Fruit fly (Drosophila melanogaster): Measurements from ENCODE around the gene frc.

Gene frc

DNA sequence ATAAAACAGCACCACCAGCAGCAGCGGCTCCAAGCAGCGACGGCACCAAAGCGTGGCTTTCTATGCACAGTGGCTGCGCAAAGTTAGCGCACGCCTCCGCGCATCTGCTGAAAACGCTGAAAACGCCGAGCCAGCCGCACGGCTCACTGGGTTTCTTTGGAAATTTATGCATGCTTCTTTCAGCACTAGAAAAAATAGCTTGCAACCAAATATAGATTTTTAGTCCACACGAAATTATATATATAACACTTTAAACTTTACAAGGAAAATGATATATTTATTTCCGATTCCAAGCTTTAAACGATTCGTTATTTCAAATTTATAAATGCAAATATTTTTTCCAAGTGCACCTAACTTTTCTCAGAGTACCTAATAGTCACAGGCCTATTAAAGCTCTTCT lies 28.3 kb downstream of the frc start (continued):
- TF ChIP-seq B-H2 (GFP tag; optimal IDR thresholded peaks at IDR 0.05) (no peak), CG11247 (GFP tag; IDR thresholded peaks at IDR 0.05) (no peak), chn (GFP tag; optimal IDR thresholded peaks at IDR 0.05) (peak; percentile 4), CG1832 (GFP tag; optimal IDR thresholded peaks at IDR 0.05) (no peak), CG8944 (GFP tag; optimal IDR thresholded peaks at IDR 0.05) (peak; percentile 20), CG7357 (GFP tag; IDR thresholded peaks at IDR 0.05) (no peak), CG4360 (GFP tag; IDR thresholded peaks at IDR 0.05) (no peak), CG13424 (tag; optimal IDR thresholded peaks at IDR 0.05) (peak; percentile 45), HLH3B (GFP tag; IDR thresholded peaks at IDR 0.05) (peak; percentile 51), ewg (GFP tag; optimal IDR thresholded peaks at IDR 0.05) (peak; percentile 14), cas (GFP tag; IDR thresholded peaks at IDR 0.05) (no peak), hbn (GFP tag; IDR thresholded peaks at IDR 0.05; ENCODE audit: partially characterized antibody) (no peak), CG7556 (GFP tag; optimal IDR thresholded peaks at IDR 0.05) (peak; percentile 52), CG6791 (GFP tag; IDR thresholded peaks at IDR 0.05; ENCODE audit: partially characterized antibody) (no peak), Antp (GFP tag; optimal IDR thresholded peaks at IDR 0.05) (peak; percentile 20), seq (GFP tag; IDR thresholded peaks at IDR 0.05) (0 out of 2 replicates have a peak, but pooled peaks have one; percentile 18), pb (GFP tag; optimal IDR thresholded peaks at IDR 0.05) (no peak), CG17568 (GFP tag; optimal IDR thresholded peaks at IDR 0.05) (no peak), CG15269 (tag; optimal IDR thresholded peaks at IDR 0.05) (peak; percentile 54), CG10565 (GFP tag; optimal IDR thresholded peaks at IDR 0.05) (no peak), Fer1 (GFP tag; optimal IDR thresholded peaks at IDR 0.05) (peak; percentile 17), lilli (GFP tag; optimal IDR thresholded peaks at IDR 0.05) (peak; percentile 17), Usf (GFP tag; optimal IDR thresholded peaks at IDR 0.05) (no peak), CG2202 (tag; optimal IDR thresholded peaks at IDR 0.05) (peak; percentile 27), CG14441 (GFP tag; IDR thresholded peaks at IDR 0.05) (no peak), CG1602 (GFP tag; optimal IDR thresholded peaks at IDR 0.05) (no peak), CG9609 (GFP tag; optimal IDR thresholded peaks at IDR 0.05) (no peak), so (GFP tag; IDR thresholded peaks at IDR 0.05) (0 out of 3 replicates have a peak, but pooled peaks have one; percentile 25), CG42726 (GFP tag; IDR thresholded peaks at IDR 0.05; ENCODE audit: partially characterized antibody) (no peak), pum (GFP tag; optimal IDR thresholded peaks at IDR 0.05) (no peak), MBD-R2 (GFP tag; IDR thresholded peaks at IDR 0.05) (no peak), ap (GFP tag; IDR thresholded peaks at IDR 0.05) (0 out of 2 replicates have a peak, but pooled peaks have one; percentile 21), CG13775 (GFP tag; optimal IDR thresholded peaks at IDR 0.05) (peak; percentile 25), CG32767 (GFP tag; IDR thresholded peaks at IDR 0.05) (no peak), Hsf (GFP tag; optimal IDR thresholded peaks at IDR 0.05) (peak; percentile 27), CG10979 (tag; optimal IDR thresholded peaks at IDR 0.05) (peak; percentile 74), CG31441 (GFP tag; IDR thresholded peaks at IDR 0.05) (no peak), tll (GFP tag; optimal IDR thresholded peaks at IDR 0.05) (no peak), pho (GFP tag; optimal IDR thresholded peaks at IDR 0.05) (no peak), tin (GFP tag; optimal IDR thresholded peaks at IDR 0.05) (peak; percentile 18), dimm (GFP tag; IDR thresholded peaks at IDR 0.05) (no peak), slbo (GFP tag; IDR thresholded peaks at IDR 0.05) (peak; percentile 42), vvl (GFP tag; IDR thresholded peaks at IDR 0.05) (no peak), sc (optimal IDR thresholded peaks at IDR 0.05) (no peak), sc (GFP tag; optimal IDR thresholded peaks at IDR 0.05) (no peak), fd64A (GFP tag; optimal IDR thresholded peaks at IDR 0.05) (no peak), p53 (GFP tag; optimal IDR thresholded peaks at IDR 0.05) (no peak), Camta (GFP tag; optimal IDR thresholded peaks at IDR 0.05) (peak; percentile 10), schlank (tag; optimal IDR thresholded peaks at IDR 0.05) (no peak), HmgZ (tag; optimal IDR thresholded peaks at IDR 0.05) (no peak), PHDP (tag; optimal IDR thresholded peaks at IDR 0.05) (peak; percentile 55), CG9215 (GFP tag; IDR thresholded peaks at IDR 0.05) (no peak)
